Worm (Caenorhabditis elegans): ENCODE data around the gene C13E3.1.
A peak's percentile ranks its signal among the peaks of the same experiment; 100 is the strongest.

Gene C13E3.1

ce11 chrX:8925443-8925842 lies 32.5 kb downstream of the C13E3.1 start:
- TF ChIP-seq egl-27 (tag; optimal IDR thresholded peaks at IDR 0.05) (no peak), gmeb-1 (tag; optimal IDR thresholded peaks at IDR 0.05) (no peak), R02D3.7 (tag; optimal IDR thresholded peaks at IDR 0.05) (no peak), lin-39 (tag; optimal IDR thresholded peaks at IDR 0.05) (no peak), elt-1 (tag; optimal IDR thresholded peaks at IDR 0.05) (no peak), nhr-11 (tag; optimal IDR thresholded peaks at IDR 0.05) (no peak), C34F6.9 (tag; optimal IDR thresholded peaks at IDR 0.05) (no peak), peb-1 (tag; optimal IDR thresholded peaks at IDR 0.05) (no peak), lsy-2 (tag; optimal IDR thresholded peaks at IDR 0.05) (no peak), F13H6.1 (tag; optimal IDR thresholded peaks at IDR 0.05) (no peak), nhr-129 (tag; optimal IDR thresholded peaks at IDR 0.05) (no peak), unc-62 (GFP tag; optimal IDR thresholded peaks at IDR 0.05) (no peak), nhr-237 (tag; optimal IDR thresholded peaks at IDR 0.05) (no peak), ZK546.5 (tag; optimal IDR thresholded peaks at IDR 0.05) (no peak), dmd-4 (tag; optimal IDR thresholded peaks at IDR 0.05) (no peak), fos-1 (tag; optimal IDR thresholded peaks at IDR 0.05) (no peak)

- TF ChIP-seq ama-1 (optimal IDR thresholded peaks at IDR 0.05): no peak
- peak; percentile 2 for TF ChIP-seq nhr-11 (tag; optimal IDR thresholded peaks at IDR 0.05)
These were observed 33.4 kb downstream of the C13E3.1 start for ce11 chrX:8926341-8926740.

ce11 chrX:8926865-8927264 lies 34.0 kb downstream of the C13E3.1 start:
- TF ChIP-seq ceh-16 (tag; optimal IDR thresholded peaks at IDR 0.05) (no peak), nhr-23 (tag; optimal IDR thresholded peaks at IDR 0.05) (no peak), blmp-1 (tag; optimal IDR thresholded peaks at IDR 0.05; ENCODE audit: insufficient read depth) (no peak), nhr-11 (tag; optimal IDR thresholded peaks at IDR 0.05) (no peak), nhr-21 (tag; optimal IDR thresholded peaks at IDR 0.05) (no peak), nhr-77 (tag; optimal IDR thresholded peaks at IDR 0.05) (no peak), ztf-4 (tag; optimal IDR thresholded peaks at IDR 0.05) (no peak), snpc-4 (tag; optimal IDR thresholded peaks at IDR 0.05) (no peak), dmd-4 (tag; optimal IDR thresholded peaks at IDR 0.05) (no peak), fos-1 (tag; optimal IDR thresholded peaks at IDR 0.05) (no peak)

ce11 chrX:8929688-8930087 lies 36.8 kb downstream of the C13E3.1 start:
- TF ChIP-seq nhr-23 (tag; optimal IDR thresholded peaks at IDR 0.05) (no peak), blmp-1 (tag; optimal IDR thresholded peaks at IDR 0.05; ENCODE audit: insufficient read depth) (peak; percentile 34)

- TF ChIP-seq mbf-1 (tag; optimal IDR thresholded peaks at IDR 0.05): no peak
- no peak for TF ChIP-seq skn-1 (tag; optimal IDR thresholded peaks at IDR 0.05)
- TF ChIP-seq lin-13 (GFP tag; optimal IDR thresholded peaks at IDR 0.05): no peak
- TF ChIP-seq lin-11 (tag; optimal IDR thresholded peaks at IDR 0.05): no peak
- TF ChIP-seq nhr-77 (tag; optimal IDR thresholded peaks at IDR 0.05): no peak
- no peak for TF ChIP-seq peb-1 (tag; optimal IDR thresholded peaks at IDR 0.05)
- no peak for TF ChIP-seq egl-27 (tag; optimal IDR thresholded peaks at IDR 0.05)
- no peak for TF ChIP-seq elt-3 (tag; optimal IDR thresholded peaks at IDR 0.05)
- no peak for TF ChIP-seq unc-62 (GFP tag; optimal IDR thresholded peaks at IDR 0.05)
- no peak for TF ChIP-seq dmd-4 (tag; optimal IDR thresholded peaks at IDR 0.05)
- TF ChIP-seq nhr-11 (tag; optimal IDR thresholded peaks at IDR 0.05): no peak
- no peak for TF ChIP-seq unc-39 (tag; optimal IDR thresholded peaks at IDR 0.05)
- TF ChIP-seq zag-1 (tag; optimal IDR thresholded peaks at IDR 0.05): no peak
- TF ChIP-seq ztf-4 (tag; optimal IDR thresholded peaks at IDR 0.05): no peak
- no peak for TF ChIP-seq ceh-82 (tag; optimal IDR thresholded peaks at IDR 0.05)
- no peak for TF ChIP-seq ztf-11 (tag; optimal IDR thresholded peaks at IDR 0.05)
- no peak for TF ChIP-seq nhr-25 (tag; optimal IDR thresholded peaks at IDR 0.05)
These were observed 38.0 kb downstream of the C13E3.1 start, which contains the start of gene acs-22 for ce11 chrX:8930879-8931278. Gene acs-22, plus strand, starts transcription at chrX:8931179.

ce11 chrX:8931647-8932046 lies 38.7 kb downstream of the C13E3.1 start:
- TF ChIP-seq nhr-12 (tag; optimal IDR thresholded peaks at IDR 0.05) (no peak), lin-39 (tag; optimal IDR thresholded peaks at IDR 0.05) (no peak), nhr-6 (tag; optimal IDR thresholded peaks at IDR 0.05) (no peak), nhr-10 (tag; optimal IDR thresholded peaks at IDR 0.05) (no peak), unc-62 (GFP tag; optimal IDR thresholded peaks at IDR 0.05) (no peak), F13H6.1 (tag; optimal IDR thresholded peaks at IDR 0.05) (no peak), mdl-1 (tag; optimal IDR thresholded peaks at IDR 0.05) (no peak), nhr-237 (tag; optimal IDR thresholded peaks at IDR 0.05) (no peak)
